Worm (Caenorhabditis elegans) whole organism, mixed stage, embryonic: Measurements from ENCODE around the gene srw-141.

ENCODE experiments used
- blmp-1 ChIP-seq: fragments of 150-350 bp; optimal IDR thresholded peaks from 2 replicates; lab custom pipeline; 2014; ENCODE audit warnings: missing biosample characterization, missing genetic modification characterization
- ceh-43 ChIP-seq: fragments of 200-800 bp; sonication (Bioruptor generic); optimal IDR thresholded peaks from 2 replicates; lab custom pipeline; 2018; ENCODE audit warnings: mild to moderate bottlenecking, missing genetic modification characterization, moderate library complexity, missing compliant biosample characterization
- ceh-83 ChIP-seq: fragments of 200-800 bp; sonication (Bioruptor generic); optimal IDR thresholded peaks from 2 replicates; lab custom pipeline; 2018; ENCODE audit warnings: mild to moderate bottlenecking, missing genetic modification characterization, missing compliant biosample characterization
- mep-1 ChIP-seq: fragments of 150-350 bp; optimal IDR thresholded peaks from 2 replicates; lab custom pipeline; 2017; ENCODE audit warnings: missing biosample characterization, missing genetic modification reagents, missing genetic modification characterization, inconsistent platforms
- nhr-12 ChIP-seq: fragments of 150-350 bp; optimal IDR thresholded peaks from 2 replicates; lab custom pipeline; 2014; ENCODE audit warnings: missing biosample characterization, missing genetic modification characterization
- nhr-76 ChIP-seq: sonication (generic microtip); optimal IDR thresholded peaks from 2 replicates; lab custom pipeline; 2017; ENCODE audit warnings: missing biosample characterization, missing genetic modification characterization

DNA sequence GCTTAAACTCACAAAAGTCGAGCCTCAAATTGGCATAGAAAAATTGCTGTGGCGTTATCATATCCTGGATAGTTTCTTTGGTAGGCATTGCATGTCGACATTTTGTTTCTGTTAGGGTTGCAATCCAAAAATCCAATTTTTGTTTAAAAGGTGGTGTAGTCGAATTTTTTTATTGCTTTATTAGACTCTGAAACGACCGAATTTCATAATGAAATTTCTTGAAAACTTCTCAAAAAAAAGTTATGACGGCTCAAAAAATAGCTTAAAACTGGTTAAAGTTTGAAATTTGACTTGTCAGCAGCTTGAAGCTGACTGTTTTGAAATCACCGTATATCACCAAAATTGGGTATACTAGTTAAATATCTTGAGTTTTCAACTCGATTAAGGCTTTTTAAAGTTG, 3.0 kb upstream of the srw-141 start, which contains the start of gene srw-143:
- TF ChIP-seq ceh-43 (GFP tag; lab: Kevin White, UChicago) (no peak), blmp-1 (tag; lab: Kevin White, UChicago) (no peak), nhr-12 (tag; lab: Kevin White, UChicago) (no peak), nhr-76 (tag; lab: Kevin White, UChicago) (no peak), ceh-83 (GFP tag; lab: Kevin White, UChicago) (no peak), mep-1 (tag; lab: Kevin White, UChicago) (no peak)
